Worm (Caenorhabditis elegans) whole organism, young adult: ENCODE data around the gene fbxc-22.

Source experiments
- atf-7 ChIP-seq: sonication (generic microtip); optimal IDR thresholded peaks from 2 replicates; lab custom pipeline; 2017; ENCODE audit warnings: mild to moderate bottlenecking, missing genetic modification characterization, missing compliant biosample characterization
- ceh-91 ChIP-seq: fragments of 200-800 bp; sonication (Bioruptor generic); IDR thresholded peaks from 2 replicates; pipeline ENCODE4 v1.3.6; 2022; ENCODE audit warnings: missing genetic modification reagents, missing genetic modification characterization, missing compliant biosample characterization
- dpff-1 ChIP-seq: sonication (generic microtip); optimal IDR thresholded peaks from 2 replicates; lab custom pipeline; 2017; ENCODE audit warnings: mild to moderate bottlenecking, missing genetic modification characterization, missing compliant biosample characterization
- nfyb-1 ChIP-seq: fragments of 200-800 bp; sonication (Bioruptor generic); IDR thresholded peaks from 2 replicates; pipeline ENCODE4 v1.3.6; 2022; ENCODE audit warnings: missing genetic modification reagents, missing genetic modification characterization, missing compliant biosample characterization
- nhr-27 ChIP-seq: fragments of 200-800 bp; sonication (Bioruptor generic); optimal IDR thresholded peaks from 2 replicates; lab custom pipeline; 2018; ENCODE audit warnings: mild to moderate bottlenecking, missing genetic modification characterization, moderate library complexity, missing compliant biosample characterization
- snpc-1.3 ChIP-seq: sonication (generic microtip); optimal IDR thresholded peaks from 2 replicates; lab custom pipeline; 2017; ENCODE audit warnings: missing genetic modification characterization, mild to moderate bottlenecking, missing compliant biosample characterization, antibody characterized with exemption, moderate library complexity, missing genotype, missing genetic modification reagents; ENCODE audit not compliant: insufficient read depth
- ztf-3 ChIP-seq: fragments of 200-800 bp; sonication (Bioruptor generic); optimal IDR thresholded peaks from 2 replicates; lab custom pipeline; 2018; ENCODE audit warnings: mild to moderate bottlenecking, missing genetic modification characterization, missing compliant biosample characterization

ce11 chrII:1706385-1706784, 15.5 kb upstream of the fbxc-22 start, which contains the start of gene sdz-18:
- TF ChIP-seq dpff-1 (tag; lab: Kevin White, UChicago) (no peak), nhr-27 (tag; lab: Kevin White, UChicago) (no peak), snpc-1.3 (tag; lab: Kevin White, UChicago) (no peak), ceh-91 (no peak), atf-7 (no peak), ztf-3 (GFP tag; lab: Kevin White, UChicago) (no peak), nfyb-1 (GFP tag; lab: Robert Waterston, UW) (no peak)
